Worm (Caenorhabditis elegans): Measurements from ENCODE around the gene syx-5.

DNA sequence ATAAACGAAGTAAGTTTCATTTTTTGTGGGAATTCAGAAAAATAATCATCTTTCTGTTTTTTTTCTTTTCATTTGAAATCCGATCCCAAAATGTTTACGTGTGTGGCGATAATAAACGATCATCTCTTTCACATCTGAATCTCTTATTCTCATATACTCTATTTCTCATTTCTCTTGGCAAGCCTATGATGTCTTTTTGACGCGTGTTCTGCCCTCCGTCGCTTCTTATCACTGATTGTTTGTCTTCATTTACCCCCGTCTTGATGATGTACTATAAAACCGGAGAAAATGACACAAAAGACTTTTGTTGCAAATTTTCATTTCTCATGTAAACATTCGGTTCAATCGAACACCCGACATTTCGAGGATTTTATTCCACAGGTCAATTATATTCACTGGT is 13.1 kb downstream of the syx-5 start:
- TF ChIP-seq lin-13 (GFP tag; optimal IDR thresholded peaks at IDR 0.05), result no peak
- TF ChIP-seq lin-15B (tag; optimal IDR thresholded peaks at IDR 0.05), result no peak

Data from whole organism, L1 larva.